Fruit fly (Drosophila melanogaster) whole organism, prepupa: ENCODE measurements around the gene Cpr65Av.
A peak's percentile ranks its signal among the peaks of the same experiment; 100 is the strongest.

Experiments
- Blimp-1 ChIP-seq: fragments of 200-800 bp; sonication (Bioruptor generic); optimal IDR thresholded peaks from 3 replicates; lab custom pipeline; 2017; ENCODE audit warnings: missing biosample characterization, missing genetic modification characterization, mild to moderate bottlenecking, moderate library complexity, missing genetic modification reagents
- CG10631 ChIP-seq: fragments of 200-800 bp; sonication (Bioruptor generic); optimal IDR thresholded peaks from 2 replicates; lab custom pipeline; 2016; ENCODE audit warnings: missing biosample characterization, missing genetic modification characterization
- CG10669 ChIP-seq: fragments of 200-800 bp; sonication (Bioruptor generic); optimal IDR thresholded peaks from 3 replicates; lab custom pipeline; 2018; ENCODE audit warnings: missing biosample characterization, mild to moderate bottlenecking, missing genetic modification characterization, moderate library complexity
- CG11902 ChIP-seq: fragments of 200-800 bp; sonication (Bioruptor generic); optimal IDR thresholded peaks from 3 replicates; lab custom pipeline; 2016; ENCODE audit warnings: missing biosample characterization, missing genetic modification characterization
- CG15336 ChIP-seq: fragments of 200-800 bp; sonication (Bioruptor generic); IDR thresholded peaks from 2 replicates; pipeline ENCODE4 v1.3.6; 2022; ENCODE audit warnings: missing biosample characterization, missing genetic modification characterization
- CG1621 ChIP-seq: fragments of 200-800 bp; sonication (Bioruptor generic); optimal IDR thresholded peaks from 3 replicates; lab custom pipeline; 2018; ENCODE audit warnings: missing biosample characterization, mild to moderate bottlenecking, missing genetic modification characterization
- CG16779 ChIP-seq: fragments of 200-800 bp; sonication (Bioruptor generic); optimal IDR thresholded peaks from 3 replicates; lab custom pipeline; 2017; ENCODE audit warnings: missing biosample characterization, mild to moderate bottlenecking, missing genetic modification characterization
- CG31627 ChIP-seq: fragments of 200-800 bp; sonication (Bioruptor generic); optimal IDR thresholded peaks from 3 replicates; lab custom pipeline; 2016; ENCODE audit warnings: missing biosample characterization, missing genetic modification characterization
- CG32006 ChIP-seq: fragments of 200-800 bp; sonication (Bioruptor generic); optimal IDR thresholded peaks from 3 replicates; lab custom pipeline; 2017; ENCODE audit warnings: missing biosample characterization, mild to moderate bottlenecking, missing genetic modification characterization
- CG34406 ChIP-seq: fragments of 200-800 bp; sonication (Bioruptor generic); optimal IDR thresholded peaks from 3 replicates; lab custom pipeline; 2016; ENCODE audit warnings: missing biosample characterization, missing genetic modification characterization
- CG3919 ChIP-seq: fragments of 200-800 bp; sonication (Bioruptor generic); optimal IDR thresholded peaks from 3 replicates; lab custom pipeline; 2016; ENCODE audit warnings: missing biosample characterization, missing genetic modification characterization
- CG6163 ChIP-seq: fragments of 200-800 bp; sonication (Bioruptor generic); IDR thresholded peaks from 3 replicates; pipeline ENCODE4 v1.3.6; 2022; ENCODE audit warnings: missing biosample characterization, missing genetic modification characterization
- CG6792 ChIP-seq: fragments of 200-800 bp; sonication (Bioruptor generic); optimal IDR thresholded peaks from 3 replicates; lab custom pipeline; 2016; ENCODE audit warnings: missing biosample characterization, missing genetic modification characterization
- CG6808 ChIP-seq: fragments of 200-800 bp; sonication (Bioruptor generic); optimal IDR thresholded peaks from 3 replicates; lab custom pipeline; 2017; ENCODE audit warnings: missing biosample characterization, missing genetic modification characterization, mild to moderate bottlenecking, moderate library complexity, missing genetic modification reagents
- CG7368 ChIP-seq: fragments of 200-800 bp; sonication (Bioruptor generic); optimal IDR thresholded peaks from 3 replicates; lab custom pipeline; 2016; ENCODE audit warnings: missing biosample characterization, missing genetic modification characterization
- CG8119 ChIP-seq: fragments of 200-800 bp; sonication (Bioruptor generic); IDR thresholded peaks from 3 replicates; pipeline ENCODE4 v1.3.6; 2022; ENCODE audit warnings: missing biosample characterization, missing genetic modification characterization
- CG8319 ChIP-seq: fragments of 200-800 bp; sonication (Bioruptor generic); optimal IDR thresholded peaks from 3 replicates; lab custom pipeline; 2016; ENCODE audit warnings: missing biosample characterization, missing genetic modification characterization
- CG8632 ChIP-seq: fragments of 200-800 bp; sonication (Bioruptor generic); optimal IDR thresholded peaks from 3 replicates; lab custom pipeline; 2016; ENCODE audit warnings: missing biosample characterization, missing genetic modification characterization
- CG9139 ChIP-seq: fragments of 200-800 bp; sonication (Bioruptor generic); optimal IDR thresholded peaks from 3 replicates; lab custom pipeline; 2017; ENCODE audit warnings: missing biosample characterization, mild to moderate bottlenecking, missing genetic modification characterization
- Eip78C ChIP-seq: fragments of 200-800 bp; sonication (Bioruptor generic); peaks from one replicate; lab custom pipeline; 2016; ENCODE audit warnings: missing biosample characterization, missing genetic modification characterization
- Eip93F ChIP-seq: fragments of 200-800 bp; sonication (Bioruptor generic); optimal IDR thresholded peaks from 2 replicates; lab custom pipeline; 2016; ENCODE audit warnings: missing biosample characterization, mild to moderate bottlenecking, missing genetic modification characterization
- Ets21C ChIP-seq: fragments of 200-800 bp; sonication (Bioruptor generic); optimal IDR thresholded peaks from 3 replicates; lab custom pipeline; 2016; ENCODE audit warnings: missing biosample characterization, missing genetic modification characterization
- Ets96B ChIP-seq: fragments of 200-800 bp; optimal IDR thresholded peaks from 2 replicates; lab custom pipeline; 2019; ENCODE audit warnings: missing biosample characterization, mild to moderate bottlenecking, missing genetic modification characterization, moderate library complexity
- Gug ChIP-seq: fragments of 200-800 bp; sonication (Bioruptor generic); IDR thresholded peaks from 2 replicates; pipeline ENCODE4 v1.3.6; 2022; ENCODE audit warnings: missing biosample characterization, missing genetic modification characterization
- Hr38 ChIP-seq: sonication (Bioruptor generic); optimal IDR thresholded peaks from 2 replicates; lab custom pipeline; 2016; ENCODE audit warnings: missing biosample characterization, missing genetic modification characterization
- Hr39 ChIP-seq: fragments of 200-800 bp; sonication (Bioruptor generic); optimal IDR thresholded peaks from 2 replicates; lab custom pipeline; 2016; ENCODE audit warnings: missing biosample characterization, missing genetic modification characterization
- Hr4 ChIP-seq: fragments of 200-800 bp; sonication (Bioruptor generic); optimal IDR thresholded peaks from 3 replicates; lab custom pipeline; 2016; ENCODE audit warnings: missing biosample characterization, missing genetic modification characterization
- Lpt ChIP-seq: fragments of 200-800 bp; sonication (Bioruptor generic); optimal IDR thresholded peaks from 3 replicates; lab custom pipeline; 2016; ENCODE audit warnings: missing biosample characterization, missing genetic modification characterization
- Met ChIP-seq: fragments of 200-800 bp; sonication (Bioruptor generic); optimal IDR thresholded peaks from 3 replicates; lab custom pipeline; 2016; ENCODE audit warnings: missing biosample characterization, missing genetic modification characterization
- OdsH ChIP-seq: fragments of 200-800 bp; sonication (Bioruptor generic); optimal IDR thresholded peaks from 3 replicates; lab custom pipeline; 2016; ENCODE audit warnings: missing biosample characterization, missing genetic modification characterization
- Smox ChIP-seq: fragments of 200-800 bp; sonication (Bioruptor generic); optimal IDR thresholded peaks from 3 replicates; lab custom pipeline; 2016; ENCODE audit warnings: missing biosample characterization, missing genetic modification characterization
- Sox102F ChIP-seq: fragments of 200-800 bp; sonication (Bioruptor generic); optimal IDR thresholded peaks from 2 replicates; lab custom pipeline; 2016; ENCODE audit warnings: missing biosample characterization, mild to moderate bottlenecking, missing genetic modification characterization
- Sox14 ChIP-seq: fragments of 200-800 bp; sonication (Bioruptor generic); optimal IDR thresholded peaks from 3 replicates; lab custom pipeline; 2016; ENCODE audit warnings: missing biosample characterization, missing genetic modification characterization
- Sox15 ChIP-seq: fragments of 200-800 bp; sonication (Bioruptor generic); optimal IDR thresholded peaks from 3 replicates; lab custom pipeline; 2016; ENCODE audit warnings: missing biosample characterization, missing genetic modification characterization
- achi ChIP-seq: fragments of 200-800 bp; sonication (Bioruptor generic); optimal IDR thresholded peaks from 3 replicates; lab custom pipeline; 2016; ENCODE audit warnings: missing biosample characterization, missing genetic modification characterization
- acj6 ChIP-seq: fragments of 200-800 bp; sonication (Bioruptor generic); optimal IDR thresholded peaks from 3 replicates; lab custom pipeline; 2016; ENCODE audit warnings: missing biosample characterization, missing genetic modification characterization
- cyc ChIP-seq: fragments of 200-800 bp; sonication (Bioruptor generic); optimal IDR thresholded peaks from 3 replicates; lab custom pipeline; 2016; ENCODE audit warnings: missing biosample characterization, missing genetic modification characterization
- dac ChIP-seq: fragments of 200-800 bp; sonication (Bioruptor generic); optimal IDR thresholded peaks from 2 replicates; lab custom pipeline; 2017; ENCODE audit warnings: missing biosample characterization, mild to moderate bottlenecking, missing genetic modification characterization
- dsx ChIP-seq: fragments of 200-800 bp; optimal IDR thresholded peaks from 3 replicates; lab custom pipeline; 2019; ENCODE audit warnings: missing biosample characterization, mild to moderate bottlenecking, missing genetic modification characterization, moderate library complexity; ENCODE audit not compliant: poor library complexity, severe bottlenecking
- eg ChIP-seq: fragments of 200-800 bp; sonication (Bioruptor generic); IDR thresholded peaks from 3 replicates; pipeline ENCODE4 v1.3.6; 2022; ENCODE audit warnings: missing biosample characterization, missing genetic modification characterization
- esn ChIP-seq: fragments of 200-800 bp; sonication (Bioruptor generic); optimal IDR thresholded peaks from 2 replicates; lab custom pipeline; 2016; ENCODE audit warnings: missing biosample characterization, mild to moderate bottlenecking, missing genetic modification characterization, moderate library complexity
- fd59A ChIP-seq: fragments of 200-800 bp; sonication (Bioruptor generic); optimal IDR thresholded peaks from 2 replicates; lab custom pipeline; 2017; ENCODE audit warnings: missing biosample characterization, mild to moderate bottlenecking, missing genetic modification characterization, missing genetic modification reagents
- fd85E ChIP-seq: fragments of 200-800 bp; sonication (Bioruptor generic); optimal IDR thresholded peaks from 3 replicates; lab custom pipeline; 2016; ENCODE audit warnings: missing biosample characterization, missing genetic modification characterization
- fkh ChIP-seq: fragments of 200-800 bp; sonication (Bioruptor generic); optimal IDR thresholded peaks from 3 replicates; lab custom pipeline; 2017; ENCODE audit warnings: missing biosample characterization, mild to moderate bottlenecking, missing genetic modification characterization, moderate library complexity
- lz ChIP-seq: fragments of 200-800 bp; sonication (Bioruptor generic); optimal IDR thresholded peaks from 3 replicates; lab custom pipeline; 2016; ENCODE audit warnings: missing biosample characterization, missing genetic modification characterization
- net ChIP-seq: fragments of 200-800 bp; sonication (Bioruptor generic); optimal IDR thresholded peaks from 3 replicates; lab custom pipeline; 2016; ENCODE audit warnings: missing biosample characterization, missing genetic modification characterization
- pdm3 ChIP-seq: fragments of 200-800 bp; sonication (Bioruptor generic); optimal IDR thresholded peaks from 3 replicates; lab custom pipeline; 2016; ENCODE audit warnings: missing biosample characterization, missing genetic modification characterization
- salr ChIP-seq, 2 experiments: fragments of 200-800 bp; sonication (Bioruptor generic); optimal IDR thresholded peaks; 3 replicates each; lab custom pipeline; 2016 to 2018; ENCODE audit warnings: missing biosample characterization in 2 of 2, missing genetic modification characterization in 2 of 2, mild to moderate bottlenecking in 1 of 2
- spab ChIP-seq: fragments of 200-800 bp; sonication (Bioruptor generic); optimal IDR thresholded peaks from 2 replicates; lab custom pipeline; 2017; ENCODE audit warnings: missing biosample characterization, mild to moderate bottlenecking, missing genetic modification characterization, missing genetic modification reagents
- ss ChIP-seq, 2 experiments: fragments of 200-800 bp; sonication (Bioruptor generic); optimal IDR thresholded peaks; 2 replicates in 1 of 2; 3 replicates in 1 of 2; lab custom pipeline; 2017 to 2018; ENCODE audit warnings: mild to moderate bottlenecking in 2 of 2, missing biosample characterization in 2 of 2, missing genetic modification characterization in 2 of 2, moderate library complexity in 1 of 2
- svp ChIP-seq: fragments of 200-800 bp; sonication (Bioruptor generic); peaks from one replicate; lab custom pipeline; 2016; ENCODE audit warnings: missing biosample characterization, missing genetic modification characterization
- topi ChIP-seq: fragments of 200-800 bp; sonication (Bioruptor generic); optimal IDR thresholded peaks from 3 replicates; lab custom pipeline; 2016; ENCODE audit warnings: missing biosample characterization, missing genetic modification characterization
- vri ChIP-seq: fragments of 200-800 bp; sonication (Bioruptor generic); optimal IDR thresholded peaks from 3 replicates; lab custom pipeline; 2016; ENCODE audit warnings: missing biosample characterization, mild to moderate bottlenecking, missing genetic modification characterization

Cpr65Av gene

dm6 chr3L:6154951-6155394 is 15.2 kb upstream of the Cpr65Av start:
- TF ChIP-seq CG32006 (GFP tag; lab: Kevin White, UChicago) (no peak), Ets96B (tag; lab: Kevin White, UChicago) (peak; percentile 37), CG9139 (GFP tag; lab: Kevin White, UChicago) (peak; percentile 88), Sox14 (GFP tag; lab: Kevin White, UChicago) (no peak), Hr4 (GFP tag; lab: Kevin White, UChicago) (no peak), CG3919 (GFP tag; lab: Kevin White, UChicago) (peak; percentile 37), CG16779 (peak; percentile 63), CG8119 (GFP tag; lab: Robert Waterston, UW) (peak; percentile 77), cyc (no peak), CG11902 (GFP tag; lab: Kevin White, UChicago) (no peak), net (GFP tag; lab: Kevin White, UChicago) (peak; percentile 59), achi (no peak), ss (GFP tag; optimal IDR thresholded peaks at IDR 0.05; lab: Kevin White, UChicago) (peak; percentile 83 to 93), CG10669 (GFP tag; lab: Kevin White, UChicago) (peak; percentile 25), svp (no peak), fd85E (GFP tag; lab: Kevin White, UChicago) (no peak), spab (GFP tag; lab: Kevin White, UChicago) (peak; percentile 57), topi (no peak), Hr38 (no peak), dsx (GFP tag; lab: Kevin White, UChicago) (peak; percentile 62), Eip78C (GFP tag; lab: Kevin White, UChicago) (peak; percentile 73), Ets21C (no peak), esn (GFP tag; lab: Kevin White, UChicago) (no peak), Hr39 (GFP tag; lab: Kevin White, UChicago) (no peak), CG31627 (GFP tag; lab: Kevin White, UChicago) (no peak), Gug (GFP tag; lab: Robert Waterston, UW) (no peak), vri (GFP tag; lab: Kevin White, UChicago) (no peak), eg (GFP tag; lab: Robert Waterston, UW) (peak; percentile 84), CG7368 (GFP tag; lab: Kevin White, UChicago) (peak; percentile 51), Blimp-1 (peak; percentile 16), pdm3 (peak; percentile 15), fkh (GFP tag; lab: Kevin White, UChicago) (no peak), Lpt (GFP tag; lab: Kevin White, UChicago) (peak; percentile 31), CG34406 (no peak), CG1621 (tag; lab: Kevin White, UChicago) (peak; percentile 57), lz (GFP tag; lab: Kevin White, UChicago) (no peak), acj6 (GFP tag; lab: Kevin White, UChicago) (no peak), CG6163 (peak; percentile 82), dac (GFP tag; lab: Kevin White, UChicago) (no peak), CG6792 (GFP tag; lab: Kevin White, UChicago) (peak; percentile 12), Sox102F (no peak), salr (GFP tag; optimal IDR thresholded peaks at IDR 0.05; lab: Kevin White, UChicago) (no peak), fd59A (GFP tag; lab: Kevin White, UChicago) (peak; percentile 20), CG10631 (GFP tag; lab: Kevin White, UChicago) (no peak), Sox15 (GFP tag; lab: Kevin White, UChicago) (no peak), CG8632 (GFP tag; lab: Kevin White, UChicago) (peak; percentile 49), Met (GFP tag; lab: Kevin White, UChicago) (no peak), Eip93F (GFP tag; lab: Kevin White, UChicago) (no peak), OdsH (GFP tag; lab: Kevin White, UChicago) (no peak), CG8319 (GFP tag; lab: Kevin White, UChicago) (no peak), Smox (GFP tag; lab: Kevin White, UChicago) (no peak), CG6808 (peak; percentile 86), CG15336 (GFP tag; lab: Robert Waterston, UW) (peak; percentile 65)
